Worm (Caenorhabditis elegans) whole organism, early embryonic: ENCODE results near the gene prp-21.

Source experiments
- F13C5.2 ChIP-seq: sonication (generic microtip); optimal IDR thresholded peaks from 2 replicates; lab custom pipeline; 2017; ENCODE audit warnings: mild to moderate bottlenecking, missing genetic modification characterization, inconsistent platforms, missing compliant biosample characterization
- ama-1 ChIP-seq: fragments of 150-350 bp; optimal IDR thresholded peaks from 2 replicates; lab custom pipeline; 2014
- ceh-36 ChIP-seq: sonication (generic microtip); optimal IDR thresholded peaks from 2 replicates; lab custom pipeline; 2016; ENCODE audit warnings: missing genetic modification characterization, inconsistent platforms, missing compliant biosample characterization
- hmbx-1 ChIP-seq: sonication (generic microtip); optimal IDR thresholded peaks from 2 replicates; lab custom pipeline; 2016; ENCODE audit warnings: mild to moderate bottlenecking, missing genetic modification characterization, missing compliant biosample characterization
- hmg-4 ChIP-seq: fragments of 200-800 bp; sonication (Bioruptor generic); optimal IDR thresholded peaks from 2 replicates; lab custom pipeline; 2018; ENCODE audit warnings: mild to moderate bottlenecking, missing genetic modification characterization, missing compliant biosample characterization
- scrt-1 ChIP-seq: fragments of 200-800 bp; sonication (Bioruptor generic); IDR thresholded peaks from 2 replicates; pipeline ENCODE4 v1.3.6; 2022; ENCODE audit warnings: missing genetic modification characterization, missing compliant biosample characterization
- sea-1 ChIP-seq: fragments of 200-800 bp; sonication (Bioruptor generic); conservative IDR thresholded peaks from 2 replicates; pipeline ENCODE4 v1.3.6; 2022; ENCODE audit warnings: missing genetic modification characterization, missing compliant biosample characterization

- no peak for TF ChIP-seq ceh-36
- no peak for TF ChIP-seq ama-1 (lab: Kevin White, UChicago)
- TF ChIP-seq scrt-1 (GFP tag; lab: Robert Waterston, UW): no peak
- TF ChIP-seq sea-1 (GFP tag; lab: Robert Waterston, UW): no peak
- no peak for TF ChIP-seq hmg-4 (GFP tag; lab: Kevin White, UChicago)
- TF ChIP-seq hmbx-1 (tag; lab: Kevin White, UChicago): no peak
- no peak for TF ChIP-seq F13C5.2
Observed at ce11 chrII:502638-503037, 18.0 kb downstream of the prp-21 start.
